Fruit fly (Drosophila melanogaster): ENCODE data around the gene Tmf.

The Tmf gene

DNA sequence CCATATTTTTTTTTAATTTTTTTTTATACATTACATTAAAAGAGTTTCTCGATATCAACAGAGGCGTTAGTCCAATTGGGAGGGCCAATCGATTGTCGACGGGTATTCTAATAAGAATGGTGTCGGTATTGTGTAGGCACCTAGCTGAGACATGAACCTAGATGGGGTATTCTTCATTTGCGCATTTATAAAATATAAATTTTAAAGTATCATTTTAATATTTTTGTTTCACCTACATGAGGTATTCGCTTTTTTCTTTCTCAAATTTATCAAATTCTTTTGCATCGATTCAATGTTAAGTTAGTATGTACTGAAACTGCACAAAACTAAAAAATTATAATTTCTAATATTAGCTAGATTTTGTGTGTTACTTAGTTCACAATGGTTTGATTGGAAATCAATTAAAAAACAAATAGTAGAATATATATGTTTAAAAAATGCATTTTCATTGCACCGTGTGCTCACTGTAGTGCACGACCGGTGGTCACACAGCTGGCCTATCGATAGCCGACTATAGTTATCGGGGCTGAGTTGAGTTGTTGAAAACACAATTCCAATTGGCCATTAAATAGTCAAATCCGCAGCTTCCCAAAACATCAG is at the start of gene Tmf, which contains the start of gene CG14435 (continued):
- no peak for TF ChIP-seq Stat92E (GFP tag; optimal IDR thresholded peaks at IDR 0.05)
- peak; percentile 49 for TF ChIP-seq Jarid2 (GFP tag; optimal IDR thresholded peaks at IDR 0.05)
- no peak for TF ChIP-seq Trl (optimal IDR thresholded peaks at IDR 0.05)
- peak; percentile 15 for TF ChIP-seq Trl (GFP tag; optimal IDR thresholded peaks at IDR 0.05)
- 0 out of 3 replicates have a peak, but pooled peaks have one; percentile 24 for TF ChIP-seq CG2199 (GFP tag; IDR thresholded peaks at IDR 0.05)
- peak; percentile 76 for TF ChIP-seq ttk (GFP tag; IDR thresholded peaks at IDR 0.05)
- no peak for TF ChIP-seq sima (GFP tag; optimal IDR thresholded peaks at IDR 0.05)
- peak; percentile 65; the same call in 1 of the 2 replicates for TF ChIP-seq CG17612 (GFP tag; IDR thresholded peaks at IDR 0.05)
- peak; percentile 75 for TF ChIP-seq pho (GFP tag; optimal IDR thresholded peaks at IDR 0.05)
- no peak for TF ChIP-seq zf30C (GFP tag; optimal IDR thresholded peaks at IDR 0.05)
- TF ChIP-seq Hr51 (GFP tag; optimal IDR thresholded peaks at IDR 0.05), result peak; percentile 60 to 82
- TF ChIP-seq abd-A (tag; optimal IDR thresholded peaks at IDR 0.05), result no peak
- TF ChIP-seq Bdp1 (GFP tag; optimal IDR thresholded peaks at IDR 0.05), result peak; percentile 50
- TF ChIP-seq da (GFP tag; optimal IDR thresholded peaks at IDR 0.05), result no peak
- peak; percentile 90 for TF ChIP-seq CG2678 (tag; optimal IDR thresholded peaks at IDR 0.05)
- peak; percentile 87 for TF ChIP-seq CG4404 (GFP tag; IDR thresholded peaks at IDR 0.05)
- TF ChIP-seq emc (GFP tag; optimal IDR thresholded peaks at IDR 0.05), result no peak
- peak; percentile 85 for TF ChIP-seq ase (GFP tag; IDR thresholded peaks at IDR 0.05)
- no peak for TF ChIP-seq grn (GFP tag; optimal IDR thresholded peaks at IDR 0.05)
- no peak for TF ChIP-seq CG10321 (GFP tag; IDR thresholded peaks at IDR 0.05)
- peak; percentile 86 for TF ChIP-seq Med (GFP tag)
- TF ChIP-seq dan (GFP tag; IDR thresholded peaks at IDR 0.05), result peak; percentile 76
- TF ChIP-seq Adf1 (GFP tag; IDR thresholded peaks at IDR 0.05), result no peak; the same call in 1 of the 2 replicates
- no peak for TF ChIP-seq yki (optimal IDR thresholded peaks at IDR 0.05)
- peak; percentile 37 for TF ChIP-seq Ets97D (GFP tag; optimal IDR thresholded peaks at IDR 0.05)
- TF ChIP-seq pros (GFP tag; optimal IDR thresholded peaks at IDR 0.05), result no peak
- peak; percentile 26 for TF ChIP-seq CG3995 (GFP tag; optimal IDR thresholded peaks at IDR 0.05)
- TF ChIP-seq Nf-YC (tag; optimal IDR thresholded peaks at IDR 0.05), result peak; percentile 81
- peak; percentile 69 for TF ChIP-seq Poxn (GFP tag; IDR thresholded peaks at IDR 0.05)
- TF ChIP-seq NK7.1 (GFP tag; optimal IDR thresholded peaks at IDR 0.05), result peak; percentile 2
- TF ChIP-seq CG13775 (GFP tag; optimal IDR thresholded peaks at IDR 0.05), result peak; percentile 90
- peak; percentile 87 for TF ChIP-seq CG2120 (GFP tag; optimal IDR thresholded peaks at IDR 0.05)
- peak; percentile 62 for TF ChIP-seq CG12299 (tag; optimal IDR thresholded peaks at IDR 0.05)
- TF ChIP-seq Dp (GFP tag; optimal IDR thresholded peaks at IDR 0.05), result no peak
- TF ChIP-seq dm (GFP tag; optimal IDR thresholded peaks at IDR 0.05), result peak; percentile 33
- peak; percentile 50; the same call in 1 of the 2 replicates for TF ChIP-seq CG5953 (GFP tag; IDR thresholded peaks at IDR 0.05)
- TF ChIP-seq CG17186 (GFP tag; optimal IDR thresholded peaks at IDR 0.05), result peak; percentile 31
- TF ChIP-seq HLHmδ (GFP tag; optimal IDR thresholded peaks at IDR 0.05), result no peak
- peak; percentile 51 for TF ChIP-seq Dad (GFP tag; optimal IDR thresholded peaks at IDR 0.05)
- no peak for TF ChIP-seq Neu2 (GFP tag; optimal IDR thresholded peaks at IDR 0.05; ENCODE audit: borderline replicate concordance)
- TF ChIP-seq CG31365 (tag; optimal IDR thresholded peaks at IDR 0.05), result no peak
- TF ChIP-seq CG14667 (GFP tag; IDR thresholded peaks at IDR 0.05), result peak; percentile 86
- peak; percentile 73 for TF ChIP-seq CG30020 (tag; optimal IDR thresholded peaks at IDR 0.05)
- TF ChIP-seq gsb (GFP tag; IDR thresholded peaks at IDR 0.05), result peak; percentile 64
- peak; percentile 85 for TF ChIP-seq ken (GFP tag; IDR thresholded peaks at IDR 0.05)
- peak; percentile 12 for TF ChIP-seq CG17912 (GFP tag; optimal IDR thresholded peaks at IDR 0.05)
- peak; percentile 76 for TF ChIP-seq wdn (GFP tag; IDR thresholded peaks at IDR 0.05)
- TF ChIP-seq Deaf1 (tag; optimal IDR thresholded peaks at IDR 0.05), result no peak
- TF ChIP-seq twi (tag; optimal IDR thresholded peaks at IDR 0.05), result peak; percentile 75
- TF ChIP-seq zfh2 (GFP tag; optimal IDR thresholded peaks at IDR 0.05), result peak; percentile 74
- peak; percentile 61 for TF ChIP-seq Nf-YA (GFP tag; IDR thresholded peaks at IDR 0.05)

Data from whole organism, embryonic.